Fruit fly (Drosophila melanogaster): Measurements from ENCODE around the gene Gr28b.

The Gr28b gene

dm6 chr2L:7423333-7423895, 38.6 kb downstream of the Gr28b start (continued):
- TF ChIP-seq CG8924 (tag; optimal IDR thresholded peaks at IDR 0.05), result no peak
- peak; percentile 30 for TF ChIP-seq HmgZ (tag; optimal IDR thresholded peaks at IDR 0.05)
- peak; percentile 45 for TF ChIP-seq Blimp-1 (GFP tag; optimal IDR thresholded peaks at IDR 0.05)
- TF ChIP-seq lmd (GFP tag; IDR thresholded peaks at IDR 0.05), result peak; percentile 38; the same call in 1 of the 2 replicates
- peak; percentile 42 for TF ChIP-seq Usf (GFP tag; optimal IDR thresholded peaks at IDR 0.05)
- TF ChIP-seq yki (optimal IDR thresholded peaks at IDR 0.05), result no peak
- no peak for TF ChIP-seq maf-S (GFP tag; optimal IDR thresholded peaks at IDR 0.05)
- TF ChIP-seq ranshi (GFP tag; IDR thresholded peaks at IDR 0.05), result peak; percentile 65
- TF ChIP-seq CG10543 (GFP tag; optimal IDR thresholded peaks at IDR 0.05), result no peak
- TF ChIP-seq CG13296 (GFP tag; optimal IDR thresholded peaks at IDR 0.05), result no peak
- peak in 1 of 2 experiments; percentile 41 for TF ChIP-seq bsh (GFP tag; optimal IDR thresholded peaks at IDR 0.05)
- peak; percentile 8 for TF ChIP-seq caup (GFP tag; optimal IDR thresholded peaks at IDR 0.05; ENCODE audit: severe bottlenecking)
- no peak for TF ChIP-seq gfzf (GFP tag; optimal IDR thresholded peaks at IDR 0.05)
- TF ChIP-seq CG1603 (tag; optimal IDR thresholded peaks at IDR 0.05), result peak; percentile 34
- TF ChIP-seq tin (GFP tag; optimal IDR thresholded peaks at IDR 0.05), result no peak
- no peak for TF ChIP-seq CG17912 (GFP tag; optimal IDR thresholded peaks at IDR 0.05)
- TF ChIP-seq zen (tag; optimal IDR thresholded peaks at IDR 0.05), result no peak
- peak; percentile 29 for TF ChIP-seq CG16815 (GFP tag; optimal IDR thresholded peaks at IDR 0.05)
- no peak for TF ChIP-seq p53 (GFP tag; optimal IDR thresholded peaks at IDR 0.05)
- TF ChIP-seq hth (optimal IDR thresholded peaks at IDR 0.05), result no peak
- peak; percentile 82 for TF ChIP-seq CG32532 (GFP tag; IDR thresholded peaks at IDR 0.05)
- no peak for TF ChIP-seq CG3838 (GFP tag; optimal IDR thresholded peaks at IDR 0.05)
- TF ChIP-seq Antp (GFP tag; optimal IDR thresholded peaks at IDR 0.05), result peak; percentile 57
- no peak for TF ChIP-seq H15 (GFP tag; IDR thresholded peaks at IDR 0.05)
- peak; percentile 39 for TF ChIP-seq Meics (GFP tag; optimal IDR thresholded peaks at IDR 0.05)
- TF ChIP-seq CG2202 (tag; optimal IDR thresholded peaks at IDR 0.05), result peak; percentile 5
- TF ChIP-seq vvl (GFP tag; IDR thresholded peaks at IDR 0.05), result peak; percentile 29
- no peak for TF ChIP-seq luna (GFP tag; optimal IDR thresholded peaks at IDR 0.05)
- TF ChIP-seq tap (tag; optimal IDR thresholded peaks at IDR 0.05), result no peak
- TF ChIP-seq trem (tag; optimal IDR thresholded peaks at IDR 0.05), result no peak
- TF ChIP-seq CG7745 (tag; optimal IDR thresholded peaks at IDR 0.05), result no peak
- peak; percentile 71 for TF ChIP-seq lbe (GFP tag; optimal IDR thresholded peaks at IDR 0.05)
- TF ChIP-seq CG31365 (tag; optimal IDR thresholded peaks at IDR 0.05), result no peak
- peak; percentile 74 for TF ChIP-seq Dbx (GFP tag; IDR thresholded peaks at IDR 0.05)
- peak; percentile 4 for TF ChIP-seq CG1647 (GFP tag; optimal IDR thresholded peaks at IDR 0.05)
- TF ChIP-seq hbn (GFP tag; IDR thresholded peaks at IDR 0.05; ENCODE audit: partially characterized antibody), result no peak
- TF ChIP-seq Fer2 (tag; optimal IDR thresholded peaks at IDR 0.05), result no peak
- TF ChIP-seq CG31441 (GFP tag; IDR thresholded peaks at IDR 0.05), result no peak
- TF ChIP-seq fd3F (GFP tag; optimal IDR thresholded peaks at IDR 0.05), result no peak
- TF ChIP-seq Scr (GFP tag; IDR thresholded peaks at IDR 0.05; ENCODE audit: partially characterized antibody), result no peak
- TF ChIP-seq dpn (GFP tag; optimal IDR thresholded peaks at IDR 0.05), result peak in 1 of 2 experiments; percentile 29
- TF ChIP-seq esg (GFP tag; conservative IDR thresholded peaks at IDR 0.05), result peak; percentile 46; the same call in 1 of the 2 replicates
- TF ChIP-seq knrl (GFP tag; IDR thresholded peaks at IDR 0.05; ENCODE audit: partially characterized antibody), result no peak
- TF ChIP-seq Eip74EF (GFP tag; optimal IDR thresholded peaks at IDR 0.05), result no peak
- no peak for TF ChIP-seq Neu2 (GFP tag; optimal IDR thresholded peaks at IDR 0.05; ENCODE audit: borderline replicate concordance)
